Worm (Caenorhabditis elegans): Measurements from ENCODE around the gene C35C5.9.

Gene C35C5.9

ce11 chrX:11517433-11517832, 18.9 kb upstream of the C35C5.9 start:
- TF ChIP-seq ces-1 (GFP tag; optimal IDR thresholded peaks at IDR 0.05) (no peak), drap-1 (GFP tag; optimal IDR thresholded peaks at IDR 0.05) (no peak), lin-32 (GFP tag; optimal IDR thresholded peaks at IDR 0.05) (no peak)

- no peak for TF ChIP-seq sem-2 (GFP tag; optimal IDR thresholded peaks at IDR 0.05)
- no peak for TF ChIP-seq ceh-83 (GFP tag; optimal IDR thresholded peaks at IDR 0.05)
- TF ChIP-seq elt-3 (tag; optimal IDR thresholded peaks at IDR 0.05): no peak
- no peak for TF ChIP-seq ceh-43 (GFP tag; optimal IDR thresholded peaks at IDR 0.05)
- TF ChIP-seq zip-8 (tag; optimal IDR thresholded peaks at IDR 0.05): no peak
- no peak for TF ChIP-seq unc-39 (tag; optimal IDR thresholded peaks at IDR 0.05)
- no peak for TF ChIP-seq flh-1 (GFP tag; optimal IDR thresholded peaks at IDR 0.05)
- no peak for TF ChIP-seq lin-32 (GFP tag; optimal IDR thresholded peaks at IDR 0.05)
- no peak for TF ChIP-seq snpc-4 (tag; optimal IDR thresholded peaks at IDR 0.05)
- TF ChIP-seq unc-62 (GFP tag; optimal IDR thresholded peaks at IDR 0.05): no peak
- no peak for TF ChIP-seq drap-1 (GFP tag; optimal IDR thresholded peaks at IDR 0.05)
- no peak for TF ChIP-seq elt-1 (tag; optimal IDR thresholded peaks at IDR 0.05; ENCODE audit: borderline replicate concordance, insufficient read depth)
- no peak for TF ChIP-seq nhr-76 (tag; optimal IDR thresholded peaks at IDR 0.05)
- TF ChIP-seq nhr-2 (tag; optimal IDR thresholded peaks at IDR 0.05): no peak
- no peak for TF ChIP-seq ces-1 (GFP tag; optimal IDR thresholded peaks at IDR 0.05)
- no peak for TF ChIP-seq mab-5 (tag; optimal IDR thresholded peaks at IDR 0.05)
- TF ChIP-seq nhr-12 (tag; optimal IDR thresholded peaks at IDR 0.05): no peak
- TF ChIP-seq hlh-1 (tag; optimal IDR thresholded peaks at IDR 0.05): no peak
- no peak for TF ChIP-seq nhr-28 (tag; optimal IDR thresholded peaks at IDR 0.05)
Measured at ce11 chrX:11518415-11518814, 18.0 kb upstream of the C35C5.9 start.

ce11 chrX:11519016-11519509, 17.3 kb upstream of the C35C5.9 start, which contains the start of gene hpo-34:
Gene hpo-34, minus strand, starts transcription at chrX:11519066.
- no peak for TF ChIP-seq mab-5 (tag; optimal IDR thresholded peaks at IDR 0.05)
- no peak for TF ChIP-seq unc-39 (tag; optimal IDR thresholded peaks at IDR 0.05)
- TF ChIP-seq nhr-2 (tag; optimal IDR thresholded peaks at IDR 0.05): no peak
- no peak for TF ChIP-seq zip-8 (tag; optimal IDR thresholded peaks at IDR 0.05)
- TF ChIP-seq elt-3 (tag; optimal IDR thresholded peaks at IDR 0.05): no peak
- no peak for TF ChIP-seq cnd-1 (tag; optimal IDR thresholded peaks at IDR 0.05)
- TF ChIP-seq drap-1 (GFP tag; optimal IDR thresholded peaks at IDR 0.05): no peak
- TF ChIP-seq ceh-39 (tag; optimal IDR thresholded peaks at IDR 0.05): no peak
- no peak for TF ChIP-seq snpc-4 (tag; optimal IDR thresholded peaks at IDR 0.05)
- TF ChIP-seq unc-62 (GFP tag; optimal IDR thresholded peaks at IDR 0.05): no peak
- no peak for TF ChIP-seq sem-2 (GFP tag; optimal IDR thresholded peaks at IDR 0.05)
- no peak for TF ChIP-seq ham-2 (GFP tag; optimal IDR thresholded peaks at IDR 0.05)
- TF ChIP-seq ztf-11 (tag; optimal IDR thresholded peaks at IDR 0.05): no peak
- no peak for TF ChIP-seq flh-1 (GFP tag; optimal IDR thresholded peaks at IDR 0.05)
- no peak for TF ChIP-seq ceh-43 (GFP tag; optimal IDR thresholded peaks at IDR 0.05)
- no peak for TF ChIP-seq lin-13 (tag; optimal IDR thresholded peaks at IDR 0.05)
- TF ChIP-seq mls-2 (tag; optimal IDR thresholded peaks at IDR 0.05): no peak
- no peak for TF ChIP-seq tbx-8 (GFP tag; optimal IDR thresholded peaks at IDR 0.05)
- no peak for TF ChIP-seq ces-1 (GFP tag; optimal IDR thresholded peaks at IDR 0.05)

- TF ChIP-seq cnd-1 (tag; optimal IDR thresholded peaks at IDR 0.05) (peak; percentile 26), hlh-1 (tag; optimal IDR thresholded peaks at IDR 0.05) (peak; percentile 75), mep-1 (tag; optimal IDR thresholded peaks at IDR 0.05) (peak; percentile 70), nhr-2 (tag; optimal IDR thresholded peaks at IDR 0.05) (no peak), unc-120 (tag; optimal IDR thresholded peaks at IDR 0.05; ENCODE audit: poor library complexity, severe bottlenecking) (peak; percentile 82), nhr-237 (tag; optimal IDR thresholded peaks at IDR 0.05) (peak; percentile 61), pha-4 (tag; optimal IDR thresholded peaks at IDR 0.05) (peak; percentile 52), M03D4.4 (tag; optimal IDR thresholded peaks at IDR 0.05) (no peak), unc-62 (GFP tag; optimal IDR thresholded peaks at IDR 0.05) (peak; percentile 43), drap-1 (GFP tag; optimal IDR thresholded peaks at IDR 0.05) (peak; percentile 14)
Measured at ce11 chrX:11522058-11522757, 14.2 kb upstream of the C35C5.9 start, which contains the start of gene sdc-2. Gene sdc-2, plus strand, starts transcription at chrX:11522707.

ce11 chrX:11523704-11524103, 12.7 kb upstream of the C35C5.9 start:
- TF ChIP-seq ceh-43 (GFP tag; optimal IDR thresholded peaks at IDR 0.05): no peak
- no peak for TF ChIP-seq cnd-1 (tag; optimal IDR thresholded peaks at IDR 0.05)
- no peak for TF ChIP-seq ham-2 (GFP tag; optimal IDR thresholded peaks at IDR 0.05)
- no peak for TF ChIP-seq blmp-1 (tag; optimal IDR thresholded peaks at IDR 0.05)
- no peak for TF ChIP-seq sptf-1 (tag; optimal IDR thresholded peaks at IDR 0.05)
- no peak for TF ChIP-seq ztf-11 (tag; optimal IDR thresholded peaks at IDR 0.05)
- no peak for TF ChIP-seq nhr-28 (tag; optimal IDR thresholded peaks at IDR 0.05)
- no peak for TF ChIP-seq ces-1 (GFP tag; optimal IDR thresholded peaks at IDR 0.05)
- no peak for TF ChIP-seq unc-39 (tag; optimal IDR thresholded peaks at IDR 0.05)
- no peak for TF ChIP-seq flh-1 (GFP tag; optimal IDR thresholded peaks at IDR 0.05)
- no peak for TF ChIP-seq unc-62 (GFP tag; optimal IDR thresholded peaks at IDR 0.05)
- no peak for TF ChIP-seq bed-3 (GFP tag; optimal IDR thresholded peaks at IDR 0.05)
- no peak for TF ChIP-seq sem-2 (GFP tag; optimal IDR thresholded peaks at IDR 0.05)
- no peak for TF ChIP-seq drap-1 (GFP tag; optimal IDR thresholded peaks at IDR 0.05)

All from whole organism, mixed stage, embryonic.